Fruit fly (Drosophila melanogaster) whole organism, embryonic: ENCODE results near the gene Ufd1.

ENCODE experiments used
- Atf-2 ChIP-seq: fragments of 200-800 bp; sonication (Bioruptor generic); optimal IDR thresholded peaks from 2 replicates; lab custom pipeline; 2016; ENCODE audit warnings: missing biosample characterization, missing genetic modification characterization
- CG13296 ChIP-seq: fragments of 200-800 bp; sonication (Bioruptor generic); optimal IDR thresholded peaks from 3 replicates; lab custom pipeline; 2018; ENCODE audit warnings: missing biosample characterization, mild to moderate bottlenecking, missing genetic modification characterization
- CG13775 ChIP-seq: fragments of 200-800 bp; sonication (Bioruptor generic); optimal IDR thresholded peaks from 3 replicates; lab custom pipeline; 2017; ENCODE audit warnings: missing biosample characterization, mild to moderate bottlenecking, missing genetic modification characterization
- CG15011 ChIP-seq: fragments of 200-800 bp; sonication (Bioruptor generic); optimal IDR thresholded peaks from 3 replicates; lab custom pipeline; 2018; ENCODE audit warnings: missing biosample characterization, mild to moderate bottlenecking, missing genetic modification characterization
- CG1603 ChIP-seq: fragments of 200-800 bp; sonication (Bioruptor generic); optimal IDR thresholded peaks from 2 replicates; lab custom pipeline; 2019; ENCODE audit warnings: missing biosample characterization, mild to moderate bottlenecking, missing genetic modification characterization, moderate library complexity
- CG17186 ChIP-seq: fragments of 200-800 bp; sonication (Bioruptor generic); optimal IDR thresholded peaks from 3 replicates; lab custom pipeline; 2017; ENCODE audit warnings: missing biosample characterization, missing genetic modification reagents, missing genetic modification characterization
- CG17328 ChIP-seq: fragments of 200-800 bp; sonication (Bioruptor generic); IDR thresholded peaks from 2 replicates; pipeline ENCODE4 v1.3.6; 2022; ENCODE audit warnings: missing biosample characterization, missing genetic modification characterization
- CG18262 ChIP-seq: fragments of 200-800 bp; optimal IDR thresholded peaks from 3 replicates; lab custom pipeline; 2019; ENCODE audit warnings: missing biosample characterization, mild to moderate bottlenecking, missing genetic modification characterization, moderate library complexity
- CG31365 ChIP-seq: fragments of 200-800 bp; sonication (Bioruptor generic); optimal IDR thresholded peaks from 2 replicates; lab custom pipeline; 2018; ENCODE audit warnings: missing biosample characterization, mild to moderate bottlenecking, missing genetic modification characterization
- CG31441 ChIP-seq: fragments of 200-800 bp; sonication (Bioruptor generic); IDR thresholded peaks from 2 replicates; pipeline ENCODE4 v1.3.6; 2022; ENCODE audit warnings: missing biosample characterization, missing genetic modification characterization
- CG34224 ChIP-seq: fragments of 200-800 bp; sonication (Bioruptor generic); IDR thresholded peaks from 3 replicates; pipeline ENCODE4 v1.3.6; 2022; ENCODE audit warnings: missing biosample characterization, missing genetic modification characterization; ENCODE audit not compliant: partially characterized antibody
- CG3847 ChIP-seq: fragments of 200-800 bp; sonication (Bioruptor generic); IDR thresholded peaks from 2 replicates; pipeline ENCODE4 v1.3.6; 2022; ENCODE audit warnings: missing biosample characterization, missing genetic modification characterization
- CG4328 ChIP-seq: fragments of 200-800 bp; sonication (Bioruptor generic); optimal IDR thresholded peaks from 3 replicates; lab custom pipeline; 2017; ENCODE audit warnings: missing biosample characterization, missing genetic modification reagents, missing genetic modification characterization
- CG4424 ChIP-seq: fragments of 200-800 bp; sonication (Bioruptor generic); optimal IDR thresholded peaks from 3 replicates; lab custom pipeline; 2016; ENCODE audit warnings: missing biosample characterization, missing genetic modification characterization
- CG6175 ChIP-seq: fragments of 200-800 bp; sonication (Bioruptor generic); IDR thresholded peaks from 3 replicates; pipeline ENCODE4 v1.3.6; 2022; ENCODE audit warnings: missing biosample characterization, missing genetic modification characterization
- CG6683 ChIP-seq: fragments of 200-800 bp; sonication (Bioruptor generic); optimal IDR thresholded peaks from 2 replicates; lab custom pipeline; 2017; ENCODE audit warnings: missing biosample characterization, mild to moderate bottlenecking, missing genetic modification characterization, missing genetic modification reagents
- CG7839 ChIP-seq: fragments of 200-800 bp; sonication (Bioruptor generic); optimal IDR thresholded peaks from 3 replicates; lab custom pipeline; 2018; ENCODE audit warnings: missing biosample characterization, mild to moderate bottlenecking, missing genetic modification characterization, moderate library complexity
- CG8765 ChIP-seq: fragments of 200-800 bp; sonication (Bioruptor generic); IDR thresholded peaks from 2 replicates; pipeline ENCODE4 v1.3.6; 2022; ENCODE audit warnings: missing biosample characterization, missing genetic modification characterization
- CG9727 ChIP-seq: fragments of 200-800 bp; sonication (Bioruptor generic); optimal IDR thresholded peaks from 3 replicates; lab custom pipeline; 2017; ENCODE audit warnings: missing biosample characterization, mild to moderate bottlenecking, missing genetic modification characterization
- CoRest ChIP-seq: fragments of 200-800 bp; sonication (Bioruptor generic); optimal IDR thresholded peaks from 3 replicates; lab custom pipeline; 2018; ENCODE audit warnings: missing biosample characterization, mild to moderate bottlenecking, missing genetic modification characterization, moderate library complexity
- D19B ChIP-seq: fragments of 200-800 bp; sonication (Bioruptor generic); optimal IDR thresholded peaks from 2 replicates; lab custom pipeline; 2017; ENCODE audit warnings: missing biosample characterization, mild to moderate bottlenecking, missing genetic modification characterization
- Doc2 ChIP-seq: fragments of 200-800 bp; sonication (Bioruptor generic); IDR thresholded peaks from 2 replicates; pipeline ENCODE4 v1.3.6; 2022; ENCODE audit warnings: missing biosample characterization, missing genetic modification characterization
- Dref ChIP-seq: fragments of 200-800 bp; sonication (Bioruptor generic); IDR thresholded peaks from 2 replicates; pipeline ENCODE4 v1.3.6; 2022; ENCODE audit warnings: missing biosample characterization, missing genetic modification characterization
- Ets65A ChIP-seq: fragments of 200-800 bp; sonication (Bioruptor generic); peaks from one replicate; lab custom pipeline; 2016; ENCODE audit warnings: missing biosample characterization, missing genetic modification characterization
- Gug ChIP-seq: fragments of 200-800 bp; sonication (Bioruptor generic); IDR thresholded peaks from 4 replicates; pipeline ENCODE4 v1.3.6; 2022; ENCODE audit warnings: missing biosample characterization, missing genetic modification characterization
- HLH4C ChIP-seq: fragments of 200-800 bp; sonication (Bioruptor generic); IDR thresholded peaks from 3 replicates; pipeline ENCODE4 v1.3.6; 2022; ENCODE audit warnings: missing biosample characterization, missing genetic modification characterization; ENCODE audit not compliant: partially characterized antibody
- NK7.1 ChIP-seq: fragments of 200-800 bp; sonication (Bioruptor generic); optimal IDR thresholded peaks from 3 replicates; lab custom pipeline; 2016; ENCODE audit warnings: missing biosample characterization, missing genetic modification characterization
- Neu2 ChIP-seq: fragments of 200-800 bp; sonication (Bioruptor generic); optimal IDR thresholded peaks from 3 replicates; lab custom pipeline; 2016; ENCODE audit warnings: missing biosample characterization, missing genetic modification characterization, borderline replicate concordance
- Ptx1 ChIP-seq: fragments of 200-800 bp; sonication (Bioruptor generic); IDR thresholded peaks from 2 replicates; pipeline ENCODE4 v1.3.6; 2022; ENCODE audit warnings: missing biosample characterization, missing genetic modification characterization
- Sox102F ChIP-seq: fragments of 200-800 bp; sonication (Bioruptor generic); optimal IDR thresholded peaks from 2 replicates; lab custom pipeline; 2018; ENCODE audit warnings: missing biosample characterization, mild to moderate bottlenecking, missing genetic modification characterization, moderate library complexity
- Taf1 ChIP-seq: fragments of 200-800 bp; sonication (Bioruptor generic); IDR thresholded peaks from 2 replicates; pipeline ENCODE4 v1.3.6; 2022; ENCODE audit warnings: missing biosample characterization, missing genetic modification characterization
- amos ChIP-seq: fragments of 200-800 bp; sonication (Bioruptor generic); IDR thresholded peaks from 2 replicates; pipeline ENCODE4 v1.3.6; 2022; ENCODE audit warnings: missing biosample characterization, missing genetic modification characterization; ENCODE audit not compliant: partially characterized antibody
- cato ChIP-seq: fragments of 200-800 bp; sonication (Bioruptor generic); optimal IDR thresholded peaks from 2 replicates; lab custom pipeline; 2016; ENCODE audit warnings: missing biosample characterization, missing genetic modification characterization, borderline replicate concordance
- cg ChIP-seq: fragments of 200-800 bp; sonication (Bioruptor generic); optimal IDR thresholded peaks from 3 replicates; lab custom pipeline; 2019; ENCODE audit warnings: missing biosample characterization, mild to moderate bottlenecking, missing genetic modification characterization, moderate library complexity
- crc ChIP-seq: fragments of 200-800 bp; sonication (Bioruptor generic); optimal IDR thresholded peaks from 2 replicates; lab custom pipeline; 2016; ENCODE audit warnings: missing biosample characterization, missing genetic modification characterization
- crol ChIP-seq: fragments of 200-800 bp; sonication (Bioruptor generic); IDR thresholded peaks from 2 replicates; pipeline ENCODE4 v1.3.6; 2022; ENCODE audit warnings: missing biosample characterization, missing genetic modification characterization
- da ChIP-seq: fragments of 200-800 bp; sonication (Bioruptor generic); optimal IDR thresholded peaks from 2 replicates; lab custom pipeline; 2016; ENCODE audit warnings: missing biosample characterization, missing genetic modification characterization
- dimm ChIP-seq: fragments of 200-800 bp; sonication (Bioruptor generic); IDR thresholded peaks from 2 replicates; pipeline ENCODE4 v1.3.6; 2022; ENCODE audit warnings: missing biosample characterization, missing genetic modification characterization
- dm ChIP-seq: fragments of 200-800 bp; sonication (Bioruptor generic); optimal IDR thresholded peaks from 3 replicates; lab custom pipeline; 2016; ENCODE audit warnings: missing biosample characterization, missing genetic modification characterization
- eve ChIP-seq, 2 experiments: fragments of >200 bp; optimal IDR thresholded peaks; 2 replicates each; lab custom pipeline; 2017; ENCODE audit warnings: missing biosample characterization in 2 of 2, missing genetic modification characterization in 2 of 2
- gce ChIP-seq: fragments of 200-800 bp; sonication (Bioruptor generic); IDR thresholded peaks from 3 replicates; pipeline ENCODE4 v1.3.6; 2022; ENCODE audit warnings: missing biosample characterization, missing genetic modification characterization
- gcm ChIP-seq: fragments of 200-800 bp; sonication (Bioruptor generic); optimal IDR thresholded peaks from 2 replicates; lab custom pipeline; 2019; ENCODE audit warnings: missing biosample characterization, mild to moderate bottlenecking, missing genetic modification characterization, moderate library complexity
- grau ChIP-seq: fragments of 200-800 bp; optimal IDR thresholded peaks from 3 replicates; lab custom pipeline; 2019; ENCODE audit warnings: missing biosample characterization, mild to moderate bottlenecking, missing genetic modification characterization, moderate library complexity
- ind ChIP-seq: fragments of 200-800 bp; sonication (Bioruptor generic); optimal IDR thresholded peaks from 3 replicates; lab custom pipeline; 2016; ENCODE audit warnings: missing biosample characterization, missing genetic modification characterization
- klu ChIP-seq: fragments of 200-800 bp; sonication (Bioruptor generic); IDR thresholded peaks from 2 replicates; pipeline ENCODE4 v1.3.6; 2022; ENCODE audit warnings: missing biosample characterization, missing genetic modification characterization
- pfk ChIP-seq: fragments of 200-800 bp; sonication (Bioruptor generic); optimal IDR thresholded peaks from 2 replicates; lab custom pipeline; 2018; ENCODE audit warnings: missing biosample characterization, mild to moderate bottlenecking, missing genetic modification characterization, moderate library complexity
- pita ChIP-seq: fragments of 200-800 bp; sonication (Bioruptor generic); optimal IDR thresholded peaks from 2 replicates; lab custom pipeline; 2017; ENCODE audit warnings: missing biosample characterization, mild to moderate bottlenecking, missing genetic modification characterization
- rib ChIP-seq: fragments of 200-800 bp; sonication (Bioruptor generic); IDR thresholded peaks from 2 replicates; pipeline ENCODE4 v1.3.6; 2022; ENCODE audit warnings: missing biosample characterization, missing genetic modification characterization
- salm ChIP-seq: fragments of 200-800 bp; sonication (Bioruptor generic); optimal IDR thresholded peaks from 2 replicates; lab custom pipeline; 2018; ENCODE audit warnings: missing biosample characterization, mild to moderate bottlenecking, missing genetic modification characterization
- sisA ChIP-seq: fragments of 200-800 bp; sonication (Bioruptor generic); IDR thresholded peaks from 2 replicates; pipeline ENCODE4 v1.3.6; 2022; ENCODE audit warnings: missing biosample characterization, missing genetic modification characterization
- tx ChIP-seq: fragments of 200-800 bp; sonication (Bioruptor generic); optimal IDR thresholded peaks from 2 replicates; lab custom pipeline; 2016; ENCODE audit warnings: missing biosample characterization, missing genetic modification characterization
- zf30C ChIP-seq: fragments of 200-800 bp; sonication (Bioruptor generic); optimal IDR thresholded peaks from 3 replicates; lab custom pipeline; 2018; ENCODE audit warnings: missing biosample characterization, mild to moderate bottlenecking, missing genetic modification characterization
- zfh1 ChIP-seq: fragments of 200-800 bp; sonication (Bioruptor generic); IDR thresholded peaks from 3 replicates; pipeline ENCODE4 v1.3.6; 2022; ENCODE audit warnings: missing biosample characterization, missing genetic modification characterization

Ufd1 gene

DNA sequence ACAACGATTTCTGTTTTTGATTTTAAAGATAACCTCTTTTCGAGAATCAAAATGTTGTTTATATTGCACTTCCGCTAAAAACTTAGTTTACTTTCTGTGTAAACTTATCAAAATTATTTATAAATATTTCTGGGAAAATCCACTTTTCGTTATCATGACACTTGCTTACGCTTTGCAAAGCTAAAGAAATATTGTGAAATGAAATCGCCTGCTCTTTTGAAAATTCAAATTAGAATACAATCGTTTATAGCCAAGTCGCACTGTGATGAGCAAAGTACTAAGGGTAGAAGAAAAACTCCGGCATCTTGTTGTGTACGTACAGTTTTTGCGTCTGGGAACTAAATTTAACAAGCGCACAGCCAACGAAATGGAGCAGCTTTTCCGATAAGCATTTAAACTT lies 1.4 kb upstream of the Ufd1 start (continued):
- TF ChIP-seq da (GFP tag; lab: Kevin White, UChicago) (no peak), Atf-2 (GFP tag; lab: Kevin White, UChicago) (no peak), CG13296 (GFP tag; lab: Kevin White, UChicago) (no peak), CG4328 (GFP tag; lab: Kevin White, UChicago) (no peak), eve (GFP tag; optimal IDR thresholded peaks at IDR 0.05; lab: Kevin White, UChicago) (no peak), grau (tag; lab: Kevin White, UChicago) (peak; percentile 89), CG17186 (no peak), cato (no peak), CG34224 (GFP tag; lab: Robert Waterston, UW) (no peak), CG6175 (GFP tag; lab: Robert Waterston, UW) (no peak), HLH4C (GFP tag; lab: Robert Waterston, UW) (no peak), CG3847 (GFP tag; lab: Robert Waterston, UW) (no peak), pita (GFP tag; lab: Kevin White, UChicago) (no peak), zfh1 (GFP tag; lab: Robert Waterston, UW) (no peak), pfk (no peak), CG1603 (tag; lab: Kevin White, UChicago) (no peak), CG7839 (peak; percentile 17), NK7.1 (GFP tag; lab: Kevin White, UChicago) (no peak), tx (GFP tag; lab: Kevin White, UChicago) (no peak), salm (no peak), sisA (GFP tag; lab: Robert Waterston, UW) (no peak), Ptx1 (GFP tag; lab: Robert Waterston, UW) (no peak), Gug (no peak), dimm (GFP tag; lab: Robert Waterston, UW) (no peak), CG15011 (no peak), CG31365 (tag; lab: Kevin White, UChicago) (no peak), cg (GFP tag; lab: Kevin White, UChicago) (no peak), CG13775 (GFP tag; lab: Kevin White, UChicago) (no peak), crol (GFP tag; lab: Robert Waterston, UW) (no peak), D19B (GFP tag; lab: Kevin White, UChicago) (no peak), gcm (GFP tag; lab: Kevin White, UChicago) (no peak), crc (no peak), Dref (GFP tag; lab: Robert Waterston, UW) (no peak), CG4424 (peak; percentile 20), klu (GFP tag; lab: Robert Waterston, UW) (no peak), CG9727 (no peak), Sox102F (GFP tag; lab: Kevin White, UChicago) (peak; percentile 6), ind (GFP tag; lab: Kevin White, UChicago) (no peak), Ets65A (GFP tag; lab: Kevin White, UChicago) (peak; percentile 24), CG18262 (peak; percentile 34), amos (no peak), zf30C (GFP tag; lab: Kevin White, UChicago) (no peak), gce (GFP tag; lab: Robert Waterston, UW) (no peak), CG31441 (GFP tag; lab: Robert Waterston, UW) (peak; percentile 32; the same call in 1 of the 2 replicates), rib (no peak), Taf1 (GFP tag; lab: Robert Waterston, UW) (no peak), dm (GFP tag; lab: Kevin White, UChicago) (no peak), CG17328 (no peak), CG6683 (GFP tag; lab: Kevin White, UChicago) (no peak), CoRest (tag; lab: Kevin White, UChicago) (peak; percentile 13), Neu2 (GFP tag; lab: Kevin White, UChicago) (no peak), CG8765 (GFP tag; lab: Robert Waterston, UW) (no peak), Doc2 (GFP tag; lab: Robert Waterston, UW) (no peak)
